Fruit fly (Drosophila melanogaster) S2 (cell line): ENCODE results near the gene CG34305.

Source experiments
- CG8478 ChIP-seq: fragments of >200 bp; optimal IDR thresholded peaks from 2 replicates; lab custom pipeline; 2018
- CTCF ChIP-seq, 2 experiments: fragments of >200 bp; optimal IDR thresholded peaks; 2 replicates each; lab custom pipeline; 2018

DNA sequence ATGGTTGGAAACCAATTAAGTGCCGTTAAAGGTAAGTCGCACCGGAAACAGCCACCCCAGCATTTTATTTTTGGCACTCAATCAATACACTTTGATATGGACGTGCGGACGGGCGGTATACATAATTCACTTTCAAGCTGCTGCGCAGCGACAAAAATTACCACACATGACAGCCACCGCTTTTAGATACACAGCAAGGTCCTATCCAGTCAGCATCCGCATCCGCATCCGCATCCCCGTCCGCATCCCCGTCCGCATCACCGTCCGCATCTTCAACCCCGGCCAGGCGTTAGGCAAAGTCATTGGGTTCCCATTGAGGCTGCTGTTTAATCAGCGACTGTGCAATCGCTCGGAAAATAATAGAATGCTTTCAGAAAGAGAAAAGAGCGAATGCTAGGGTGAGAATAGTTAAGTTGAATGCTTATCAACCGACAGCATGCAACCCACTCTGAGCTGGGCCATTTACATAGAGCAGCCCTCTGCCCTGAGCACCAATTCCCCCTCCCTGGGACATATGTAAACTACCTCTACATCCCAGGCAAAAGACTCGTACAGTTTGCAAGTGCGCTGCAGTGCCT is 41.5 kb upstream of the CG34305 start:
- no peak for TF ChIP-seq CTCF (optimal IDR thresholded peaks at IDR 0.05; lab: Kevin White, UChicago)
- no peak for TF ChIP-seq CG8478 (lab: Kevin White, UChicago)
